Worm (Caenorhabditis elegans) whole organism, mixed stage, embryonic: ENCODE data around the gene malt-1.

Experiments
- blmp-1 ChIP-seq: fragments of 150-350 bp; optimal IDR thresholded peaks from 2 replicates; lab custom pipeline; 2014; ENCODE audit warnings: missing biosample characterization, missing genetic modification characterization
- elt-1 ChIP-seq: sonication (generic microtip); optimal IDR thresholded peaks from 2 replicates; lab custom pipeline; 2017; ENCODE audit warnings: missing genetic modification characterization, mild to moderate bottlenecking, missing compliant biosample characterization, antibody characterized with exemption, moderate library complexity, borderline replicate concordance; ENCODE audit not compliant: insufficient read depth
- nhr-237 ChIP-seq: fragments of 150-350 bp; optimal IDR thresholded peaks from 2 replicates; lab custom pipeline; 2014; ENCODE audit warnings: missing biosample characterization, missing genetic modification characterization
- nhr-76 ChIP-seq: sonication (generic microtip); optimal IDR thresholded peaks from 2 replicates; lab custom pipeline; 2017; ENCODE audit warnings: missing biosample characterization, missing genetic modification characterization
- ztf-11 ChIP-seq: fragments of 150-350 bp; optimal IDR thresholded peaks from 2 replicates; lab custom pipeline; 2014; ENCODE audit warnings: missing biosample characterization, missing genetic modification characterization

DNA sequence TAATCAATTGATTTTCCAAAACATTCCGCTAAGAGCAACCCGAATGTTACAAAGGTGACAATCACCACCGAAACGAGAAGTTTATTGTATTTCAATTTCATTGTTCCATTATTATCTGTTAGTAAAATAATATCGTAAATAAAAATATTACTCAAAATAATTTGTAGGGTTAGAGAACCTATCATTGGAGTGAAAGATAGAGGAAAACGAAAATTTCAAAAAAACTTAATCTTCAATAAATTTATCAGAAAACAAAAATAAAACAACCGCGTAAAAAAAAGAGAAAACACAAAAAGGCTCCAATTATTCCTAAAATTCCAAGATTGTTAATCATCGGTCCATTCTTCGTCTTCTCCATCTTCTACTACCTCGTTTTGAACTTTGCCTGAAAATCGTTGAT, 14.5 kb upstream of the malt-1 start, which contains the start of gene tra-2:
- TF ChIP-seq blmp-1 (no peak), elt-1 (tag; lab: Kevin White, UChicago) (no peak), nhr-76 (tag; lab: Kevin White, UChicago) (no peak), ztf-11 (no peak), nhr-237 (tag; lab: Kevin White, UChicago) (no peak)
